Worm (Caenorhabditis elegans): ENCODE measurements around the gene R07G3.8.

ce11 chrII:7613241-7613782 lies 7.0 kb downstream of the R07G3.8 start, which contains the start of the genes oig-4 and R07G3.7:
- TF ChIP-seq ama-1 (optimal IDR thresholded peaks at IDR 0.05) (no peak), skn-1 (tag; optimal IDR thresholded peaks at IDR 0.05) (no peak)
